Worm (Caenorhabditis elegans) whole organism, L1 larva: ENCODE results near the gene srw-99.

ENCODE experiments used
- ces-1 ChIP-seq: fragments of 150-350 bp; optimal IDR thresholded peaks from 2 replicates; lab custom pipeline; 2014; ENCODE audit warnings: missing biosample characterization, missing genetic modification reagents, missing genetic modification characterization
- dpl-1 ChIP-seq, 3 experiments: fragments of 150-350 bp in 2 of 3; sonication (generic microtip) in 1 of 3; optimal IDR thresholded peaks; 2 replicates each; lab custom pipeline; 2014 to 2017; ENCODE audit warnings: missing biosample characterization in 3 of 3, missing genetic modification characterization in 3 of 3, missing genetic modification reagents in 3 of 3
- elt-3 ChIP-seq, 6 experiments: fragments of 150-350 bp in 1 of 6; sonication (generic microtip); optimal IDR thresholded peaks; 2 replicates each; lab custom pipeline; 2017 to 2018; ENCODE audit warnings: missing biosample characterization in 6 of 6, missing genetic modification characterization in 6 of 6, inconsistent platforms in 1 of 6
- lin-14 ChIP-seq: fragments of 200-800 bp; sonication (Bioruptor generic); optimal IDR thresholded peaks from 2 replicates; lab custom pipeline; 2018; ENCODE audit warnings: mild to moderate bottlenecking, missing genetic modification characterization, moderate library complexity, missing compliant biosample characterization
- nhr-237 ChIP-seq: fragments of 150-350 bp; optimal IDR thresholded peaks from 2 replicates; lab custom pipeline; 2014; ENCODE audit warnings: missing biosample characterization, missing genetic modification characterization
- nhr-77 ChIP-seq: fragments of 150-350 bp; optimal IDR thresholded peaks from 2 replicates; lab custom pipeline; 2014; ENCODE audit warnings: missing biosample characterization, missing genetic modification characterization
- unc-130 ChIP-seq: fragments of 150-350 bp; optimal IDR thresholded peaks from 2 replicates; lab custom pipeline; 2017; ENCODE audit warnings: missing biosample characterization, missing genetic modification characterization, inconsistent platforms

- no peak for TF ChIP-seq ces-1 (GFP tag; lab: Kevin White, UChicago)
- no peak for TF ChIP-seq elt-3 (tag; optimal IDR thresholded peaks at IDR 0.05; lab: Kevin White, UChicago)
- no peak for TF ChIP-seq dpl-1 (GFP tag; optimal IDR thresholded peaks at IDR 0.05; lab: Kevin White, UChicago)
- no peak for TF ChIP-seq nhr-77 (tag; lab: Kevin White, UChicago)
- no peak for TF ChIP-seq lin-14 (GFP tag; lab: Kevin White, UChicago)
- no peak for TF ChIP-seq unc-130 (tag; lab: Kevin White, UChicago)
- TF ChIP-seq nhr-237, result no peak
Observed at ce11 chrV:1749053-1749452, 40.5 kb downstream of the srw-99 start, which contains the start of gene ZK697.8.
